Fruit fly (Drosophila melanogaster): ENCODE data around the gene trh.

Gene trh

dm6 chr3L:378072-378423, 14.4 kb downstream of the trh start (continued):
- TF ChIP-seq sima (GFP tag; optimal IDR thresholded peaks at IDR 0.05) (no peak), CG10209 (GFP tag; optimal IDR thresholded peaks at IDR 0.05) (no peak), CG16813 (GFP tag; IDR thresholded peaks at IDR 0.05; ENCODE audit: partially characterized antibody) (peak; percentile 52; the same call in 1 of the 3 replicates), Deaf1 (tag; optimal IDR thresholded peaks at IDR 0.05) (no peak), Max (GFP tag; optimal IDR thresholded peaks at IDR 0.05) (no peak), CG6689 (GFP tag; IDR thresholded peaks at IDR 0.05) (no peak), CG6791 (GFP tag; IDR thresholded peaks at IDR 0.05; ENCODE audit: partially characterized antibody) (no peak; the same call in 2 of the 3 replicates), Gsc (GFP tag; IDR thresholded peaks at IDR 0.05) (no peak), CG6654 (GFP tag; optimal IDR thresholded peaks at IDR 0.05) (no peak), CG7786 (GFP tag; optimal IDR thresholded peaks at IDR 0.05) (no peak), lab (GFP tag; optimal IDR thresholded peaks at IDR 0.05) (no peak), pb (GFP tag; optimal IDR thresholded peaks at IDR 0.05) (peak; percentile 32), hbn (GFP tag; IDR thresholded peaks at IDR 0.05; ENCODE audit: partially characterized antibody) (no peak), scrt (GFP tag; optimal IDR thresholded peaks at IDR 0.05) (no peak), CG13287 (GFP tag; IDR thresholded peaks at IDR 0.05; ENCODE audit: partially characterized antibody) (peak; percentile 53; the same call in 1 of the 2 replicates), CG18476 (GFP tag; optimal IDR thresholded peaks at IDR 0.05) (no peak), Blimp-1 (GFP tag; optimal IDR thresholded peaks at IDR 0.05) (no peak), CG10462 (GFP tag; optimal IDR thresholded peaks at IDR 0.05) (no peak), CG15011 (GFP tag; optimal IDR thresholded peaks at IDR 0.05) (no peak), pnt (GFP tag; optimal IDR thresholded peaks at IDR 0.05) (no peak), yki (optimal IDR thresholded peaks at IDR 0.05) (no peak), CG6272 (GFP tag; IDR thresholded peaks at IDR 0.05) (peak; percentile 24; the same call in 1 of the 2 replicates), Hmx (GFP tag; optimal IDR thresholded peaks at IDR 0.05) (no peak), Usf (GFP tag; optimal IDR thresholded peaks at IDR 0.05) (no peak), Antp (GFP tag; optimal IDR thresholded peaks at IDR 0.05) (peak; percentile 15), lola (GFP tag; optimal IDR thresholded peaks at IDR 0.05) (no peak), CG1024 (GFP tag; IDR thresholded peaks at IDR 0.05) (no peak), nom (GFP tag; optimal IDR thresholded peaks at IDR 0.05) (no peak), CG34422 (GFP tag; IDR thresholded peaks at IDR 0.05) (no peak), CG15479 (GFP tag; optimal IDR thresholded peaks at IDR 0.05) (peak; percentile 75), dan (GFP tag; IDR thresholded peaks at IDR 0.05) (no peak), CG1233 (GFP tag; optimal IDR thresholded peaks at IDR 0.05) (no peak), Rx (GFP tag; IDR thresholded peaks at IDR 0.05) (no peak), C15 (GFP tag; IDR thresholded peaks at IDR 0.05) (no peak), CG13424 (tag; optimal IDR thresholded peaks at IDR 0.05) (no peak)

- TF ChIP-seq sim (GFP tag; IDR thresholded peaks at IDR 0.05), result peak; percentile 64; the same call in 1 of the 2 replicates
- peak; percentile 38; the same call in 1 of the 3 replicates for TF ChIP-seq Mrtf (GFP tag; IDR thresholded peaks at IDR 0.05)
- peak; percentile 54 for TF ChIP-seq Taf1 (GFP tag; IDR thresholded peaks at IDR 0.05)
- TF ChIP-seq CkIIα-i1 (GFP tag; IDR thresholded peaks at IDR 0.05), result no peak
- no peak for TF ChIP-seq CG12236 (GFP tag; optimal IDR thresholded peaks at IDR 0.05)
- no peak for TF ChIP-seq h (optimal IDR thresholded peaks at IDR 0.05)
- TF ChIP-seq jing (GFP tag; optimal IDR thresholded peaks at IDR 0.05), result no peak
- TF ChIP-seq CG7963 (GFP tag; IDR thresholded peaks at IDR 0.05; ENCODE audit: partially characterized antibody), result no peak
- peak; percentile 50 for TF ChIP-seq klu (GFP tag; IDR thresholded peaks at IDR 0.05)
- peak; percentile 57 for TF ChIP-seq tup (GFP tag; optimal IDR thresholded peaks at IDR 0.05)
- peak; percentile 98 for TF ChIP-seq CG18599 (GFP tag; optimal IDR thresholded peaks at IDR 0.05)
- TF ChIP-seq NK7.1 (GFP tag; optimal IDR thresholded peaks at IDR 0.05), result no peak
- peak; percentile 78 for TF ChIP-seq seq (GFP tag; IDR thresholded peaks at IDR 0.05)
- peak; percentile 92 for TF ChIP-seq CG10209 (GFP tag; optimal IDR thresholded peaks at IDR 0.05)
- TF ChIP-seq unc-4 (GFP tag; IDR thresholded peaks at IDR 0.05; ENCODE audit: partially characterized antibody), result 0 out of 2 replicates have a peak, but pooled peaks have one; percentile 13
- peak; percentile 39 for TF ChIP-seq CTCF (GFP tag; optimal IDR thresholded peaks at IDR 0.05)
- TF ChIP-seq Bdp1 (GFP tag; optimal IDR thresholded peaks at IDR 0.05), result peak; percentile 37
These were observed 15.0 kb downstream of the trh start for dm6 chr3L:377222-378071.
